Fruit fly (Drosophila melanogaster): ENCODE data around the gene CG32640.

The CG32640 gene

dm6 chrX:13130175-13130822, 47.5 kb upstream of the CG32640 start (continued):
- TF ChIP-seq CG13624 (GFP tag; optimal IDR thresholded peaks at IDR 0.05) = peak; percentile 58
- peak; percentile 1 for TF ChIP-seq CG6813 (GFP tag; optimal IDR thresholded peaks at IDR 0.05)
- TF ChIP-seq CG2199 (GFP tag; IDR thresholded peaks at IDR 0.05) = no peak
- no peak for TF ChIP-seq kni (GFP tag; optimal IDR thresholded peaks at IDR 0.05)
- TF ChIP-seq Lhr (GFP tag; optimal IDR thresholded peaks at IDR 0.05) = peak; percentile 48
- peak; percentile 76 for TF ChIP-seq CG13296 (GFP tag; optimal IDR thresholded peaks at IDR 0.05)
- peak; percentile 86 for TF ChIP-seq CG7839 (tag; optimal IDR thresholded peaks at IDR 0.05)
- TF ChIP-seq NC2β (GFP tag; optimal IDR thresholded peaks at IDR 0.05) = peak; percentile 47
- no peak for TF ChIP-seq CG7357 (GFP tag; IDR thresholded peaks at IDR 0.05)
- TF ChIP-seq Ets97D (GFP tag; optimal IDR thresholded peaks at IDR 0.05) = no peak
- TF ChIP-seq bigmax (GFP tag; optimal IDR thresholded peaks at IDR 0.05) = no peak
- peak; percentile 52 for TF ChIP-seq CG6654 (GFP tag; optimal IDR thresholded peaks at IDR 0.05)
- peak; percentile 39; the same call in 1 of the 3 replicates for TF ChIP-seq tgo (GFP tag; IDR thresholded peaks at IDR 0.05)
- TF ChIP-seq crp (GFP tag; optimal IDR thresholded peaks at IDR 0.05) = peak in 1 of 2 experiments; percentile 8
- peak; percentile 75 for TF ChIP-seq CG31441 (GFP tag; IDR thresholded peaks at IDR 0.05)
- no peak for TF ChIP-seq HLH3B (GFP tag; IDR thresholded peaks at IDR 0.05)
- TF ChIP-seq phol (tag; optimal IDR thresholded peaks at IDR 0.05) = peak; percentile 80
- peak; percentile 82 for TF ChIP-seq CG7556 (GFP tag; optimal IDR thresholded peaks at IDR 0.05)
- TF ChIP-seq gfzf (GFP tag; optimal IDR thresholded peaks at IDR 0.05) = no peak
- peak; percentile 45 for TF ChIP-seq fu2 (GFP tag; optimal IDR thresholded peaks at IDR 0.05)
- no peak for TF ChIP-seq BEAF-32 (GFP tag; optimal IDR thresholded peaks at IDR 0.05)
- peak; percentile 50 for TF ChIP-seq CG12769 (tag; optimal IDR thresholded peaks at IDR 0.05)
- peak; percentile 40 for TF ChIP-seq CG1647 (GFP tag; optimal IDR thresholded peaks at IDR 0.05)
- TF ChIP-seq CG9932 (GFP tag; IDR thresholded peaks at IDR 0.05) = peak; percentile 55
- TF ChIP-seq CG2120 (GFP tag; optimal IDR thresholded peaks at IDR 0.05) = peak; percentile 72
- peak in 1 of 2 experiments; percentile 92 for TF ChIP-seq eve (GFP tag; optimal IDR thresholded peaks at IDR 0.05)
- TF ChIP-seq nom (GFP tag; optimal IDR thresholded peaks at IDR 0.05) = peak; percentile 41
- TF ChIP-seq Ravus (GFP tag; IDR thresholded peaks at IDR 0.05) = no peak
- peak; percentile 54 for TF ChIP-seq CG13894 (tag; optimal IDR thresholded peaks at IDR 0.05)
- TF ChIP-seq Pdp1 (GFP tag; optimal IDR thresholded peaks at IDR 0.05) = peak; percentile 51 to 71
- peak; percentile 31 for TF ChIP-seq btn (GFP tag; optimal IDR thresholded peaks at IDR 0.05)
- TF ChIP-seq Dip2 (GFP tag; IDR thresholded peaks at IDR 0.05) = no peak
- peak; percentile 50 for TF ChIP-seq CG6683 (GFP tag; optimal IDR thresholded peaks at IDR 0.05)

- TF ChIP-seq tna (GFP tag; IDR thresholded peaks at IDR 0.05; ENCODE audit: partially characterized antibody) (peak; percentile 37; the same call in 1 of the 2 replicates), CoRest (tag; optimal IDR thresholded peaks at IDR 0.05) (peak; percentile 98), CG2120 (GFP tag; optimal IDR thresholded peaks at IDR 0.05) (peak; percentile 100), Poxn (GFP tag; IDR thresholded peaks at IDR 0.05) (peak; percentile 98), corto (GFP tag; optimal IDR thresholded peaks at IDR 0.05) (peak; percentile 92), pfk (GFP tag; optimal IDR thresholded peaks at IDR 0.05) (peak; percentile 68), CG10209 (GFP tag; optimal IDR thresholded peaks at IDR 0.05) (peak; percentile 99), nom (GFP tag; optimal IDR thresholded peaks at IDR 0.05) (peak; percentile 73), CG9609 (GFP tag; optimal IDR thresholded peaks at IDR 0.05) (peak; percentile 99), CG6272 (GFP tag; IDR thresholded peaks at IDR 0.05) (peak; percentile 99), Ravus (GFP tag; IDR thresholded peaks at IDR 0.05) (peak; percentile 97), CG10565 (GFP tag; optimal IDR thresholded peaks at IDR 0.05) (peak; percentile 93), CG43689 (GFP tag; IDR thresholded peaks at IDR 0.05) (peak; percentile 98), Aef1 (GFP tag; IDR thresholded peaks at IDR 0.05) (peak; percentile 100), Taf1 (GFP tag; IDR thresholded peaks at IDR 0.05) (peak; percentile 99), cad (GFP tag; optimal IDR thresholded peaks at IDR 0.05) (no peak), Pdp1 (GFP tag; optimal IDR thresholded peaks at IDR 0.05) (peak; percentile 98 to 99), nmo (GFP tag; optimal IDR thresholded peaks at IDR 0.05) (peak; percentile 97), dati (GFP tag; IDR thresholded peaks at IDR 0.05) (peak; percentile 98)
Observed at dm6 chrX:13131063-13131773, 46.6 kb upstream of the CG32640 start.

All from whole organism, embryonic.